Fruit fly (Drosophila melanogaster): Measurements from ENCODE around the gene CG5111.

The CG5111 gene

DNA sequence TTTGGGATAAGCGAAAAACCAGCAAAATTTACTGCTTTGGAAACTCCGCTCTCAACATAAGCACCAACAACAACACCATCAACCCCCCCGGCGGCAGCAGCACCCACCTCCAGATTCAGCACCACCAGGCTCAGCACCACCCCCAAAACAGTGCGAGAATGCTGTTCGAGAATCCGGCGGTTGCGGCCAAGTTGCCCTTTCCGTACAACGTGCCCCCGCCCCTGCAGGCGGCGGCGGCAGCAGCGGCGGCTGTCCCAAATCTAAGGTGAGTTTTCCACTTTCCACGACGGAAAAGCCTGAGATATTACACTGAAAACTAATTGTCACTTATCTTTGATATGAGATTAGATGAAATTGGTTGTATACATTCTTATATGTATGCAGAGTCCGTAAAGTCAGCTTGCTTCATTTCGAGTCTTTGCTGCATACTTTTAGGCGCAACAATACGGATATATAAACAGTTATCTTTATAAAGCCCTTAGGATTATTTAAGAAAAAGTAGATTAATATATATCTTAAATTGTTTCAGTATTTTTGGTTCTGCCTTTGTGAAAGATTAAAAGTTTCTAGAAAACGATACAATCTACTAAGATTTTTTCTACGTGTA lies 13.5 kb downstream of the CG5111 start (continued):
- TF ChIP-seq CG4424 (GFP tag; optimal IDR thresholded peaks at IDR 0.05), result peak; percentile 23
- TF ChIP-seq bsh (GFP tag; optimal IDR thresholded peaks at IDR 0.05), result peak in 1 of 2 experiments; percentile 43
- TF ChIP-seq CG9437 (GFP tag; optimal IDR thresholded peaks at IDR 0.05), result peak; percentile 21
- TF ChIP-seq gem (tag; optimal IDR thresholded peaks at IDR 0.05), result peak; percentile 60
- peak; percentile 3 for TF ChIP-seq lab (GFP tag; optimal IDR thresholded peaks at IDR 0.05)
- peak; percentile 23 for TF ChIP-seq CG17359 (tag; optimal IDR thresholded peaks at IDR 0.05)
- no peak for TF ChIP-seq Optix (GFP tag; IDR thresholded peaks at IDR 0.05)
- peak; percentile 22; the same call in 1 of the 2 replicates for TF ChIP-seq CG4360 (GFP tag; IDR thresholded peaks at IDR 0.05)
- peak; percentile 8 for TF ChIP-seq Hr3 (GFP tag; optimal IDR thresholded peaks at IDR 0.05)
- peak; percentile 0 for TF ChIP-seq ewg (GFP tag; optimal IDR thresholded peaks at IDR 0.05)
- no peak for TF ChIP-seq run (tag; optimal IDR thresholded peaks at IDR 0.05)
- no peak for TF ChIP-seq Aef1 (GFP tag; IDR thresholded peaks at IDR 0.05)
- no peak for TF ChIP-seq Rx (GFP tag; IDR thresholded peaks at IDR 0.05)
- TF ChIP-seq CG17361 (GFP tag; IDR thresholded peaks at IDR 0.05), result peak; percentile 53; the same call in 2 of the 3 replicates
- TF ChIP-seq wdn (GFP tag; IDR thresholded peaks at IDR 0.05), result no peak
- TF ChIP-seq CG6272 (GFP tag; IDR thresholded peaks at IDR 0.05), result no peak
- peak; percentile 22 for TF ChIP-seq CG17829 (tag; optimal IDR thresholded peaks at IDR 0.05)
- no peak for TF ChIP-seq ara (GFP tag; IDR thresholded peaks at IDR 0.05)
- no peak for TF ChIP-seq Atf3 (GFP tag; optimal IDR thresholded peaks at IDR 0.05)
- TF ChIP-seq az2 (GFP tag; optimal IDR thresholded peaks at IDR 0.05), result peak; percentile 22
- peak; percentile 7 for TF ChIP-seq trem (tag; optimal IDR thresholded peaks at IDR 0.05)
- peak; percentile 17 for TF ChIP-seq Asciz (GFP tag; optimal IDR thresholded peaks at IDR 0.05)
- no peak for TF ChIP-seq ash1 (GFP tag; optimal IDR thresholded peaks at IDR 0.05)
- TF ChIP-seq zfh2 (GFP tag; optimal IDR thresholded peaks at IDR 0.05), result no peak
- TF ChIP-seq CG1647 (GFP tag; optimal IDR thresholded peaks at IDR 0.05), result no peak
- no peak for TF ChIP-seq dpn (GFP tag; optimal IDR thresholded peaks at IDR 0.05)
- TF ChIP-seq btn (GFP tag; optimal IDR thresholded peaks at IDR 0.05), result no peak
- no peak for TF ChIP-seq zf30C (GFP tag; optimal IDR thresholded peaks at IDR 0.05)
- TF ChIP-seq CG18011 (GFP tag; optimal IDR thresholded peaks at IDR 0.05), result no peak
- TF ChIP-seq CG12236 (GFP tag; optimal IDR thresholded peaks at IDR 0.05), result no peak
- peak; percentile 40 for TF ChIP-seq CG18599 (GFP tag; optimal IDR thresholded peaks at IDR 0.05)
- no peak for TF ChIP-seq CG2116 (GFP tag; optimal IDR thresholded peaks at IDR 0.05)
- peak; percentile 29 for TF ChIP-seq dmrt11E (tag; optimal IDR thresholded peaks at IDR 0.05)
- no peak for TF ChIP-seq bcd (GFP tag; optimal IDR thresholded peaks at IDR 0.05)
- peak; percentile 57 for TF ChIP-seq CG2678 (tag; optimal IDR thresholded peaks at IDR 0.05)
- TF ChIP-seq Vsx1 (GFP tag; optimal IDR thresholded peaks at IDR 0.05), result no peak
- TF ChIP-seq CG5180 (GFP tag; optimal IDR thresholded peaks at IDR 0.05), result no peak
- no peak for TF ChIP-seq CHES-1-like (GFP tag; optimal IDR thresholded peaks at IDR 0.05)
- TF ChIP-seq Oli (tag; optimal IDR thresholded peaks at IDR 0.05), result peak; percentile 40
- TF ChIP-seq CG6813 (GFP tag; optimal IDR thresholded peaks at IDR 0.05), result peak; percentile 4
- no peak for TF ChIP-seq en (GFP tag; optimal IDR thresholded peaks at IDR 0.05)
- TF ChIP-seq wor (GFP tag; IDR thresholded peaks at IDR 0.05), result peak; percentile 22; the same call in 1 of the 2 replicates
- peak; percentile 14 for TF ChIP-seq Fer3 (tag; optimal IDR thresholded peaks at IDR 0.05)
- TF ChIP-seq ind (GFP tag; optimal IDR thresholded peaks at IDR 0.05), result no peak
- TF ChIP-seq Lhr (GFP tag; optimal IDR thresholded peaks at IDR 0.05), result no peak
- peak; percentile 41 for TF ChIP-seq Sox100B (GFP tag; optimal IDR thresholded peaks at IDR 0.05)
- TF ChIP-seq salm (tag; optimal IDR thresholded peaks at IDR 0.05), result no peak
- no peak for TF ChIP-seq unc-4 (GFP tag; IDR thresholded peaks at IDR 0.05; ENCODE audit: partially characterized antibody)
- TF ChIP-seq Xbp1 (GFP tag; optimal IDR thresholded peaks at IDR 0.05), result peak; percentile 12
- no peak for TF ChIP-seq CG11696 (GFP tag; IDR thresholded peaks at IDR 0.05)

All from whole organism, embryonic.